Worm (Caenorhabditis elegans): ENCODE measurements around the gene srbc-24.
A peak's percentile ranks its signal among the peaks of the same experiment; 100 is the strongest.

Gene srbc-24

ce11 chrV:2185486-2185885 lies 33.9 kb downstream of the srbc-24 start:
- TF ChIP-seq zfh-2 (GFP tag; conservative IDR thresholded peaks at IDR 0.05): 0 out of 2 replicates have a peak, but pooled peaks have one; percentile 44
- TF ChIP-seq F57A8.1 (GFP tag; optimal IDR thresholded peaks at IDR 0.05): no peak
- TF ChIP-seq F37B4.10 (GFP tag; IDR thresholded peaks at IDR 0.05): 0 out of 2 replicates have a peak, but pooled peaks have one; percentile 47

DNA sequence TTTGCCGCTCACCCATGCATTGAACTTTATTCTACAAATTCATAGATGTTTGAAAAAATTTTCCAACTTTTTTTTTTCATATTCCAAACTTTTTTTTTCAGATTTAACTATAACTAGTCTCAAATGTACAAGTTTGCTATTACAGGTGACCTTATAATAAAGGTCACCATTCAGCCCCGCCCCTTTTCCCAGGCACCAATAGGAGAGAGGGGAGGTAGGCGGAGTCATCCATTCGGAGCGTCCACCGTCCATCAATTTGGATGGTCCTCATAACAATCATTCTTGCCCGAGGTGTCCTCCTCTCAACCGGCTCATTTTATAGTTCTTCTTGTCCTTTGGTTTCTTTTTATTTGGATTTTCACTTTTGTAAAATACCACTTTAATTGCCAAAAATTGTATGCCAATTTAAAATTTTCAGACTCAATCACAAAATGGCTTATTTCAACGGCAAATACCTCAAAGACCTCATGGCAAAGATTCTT lies 36.3 kb downstream of the srbc-24 start, which contains the start of gene Y5H2B.3:
Y5H2B.3 (plus strand) TSS at position 432 of the 482 bp plus-strand sequence.
- TF ChIP-seq unc-130 (GFP tag; optimal IDR thresholded peaks at IDR 0.05) (no peak), mcd-1 (GFP tag; IDR thresholded peaks at IDR 0.05) (no peak), efl-1 (GFP tag; optimal IDR thresholded peaks at IDR 0.05) (no peak), Y79H2A.3 (GFP tag; conservative IDR thresholded peaks at IDR 0.05) (no peak), aptf-3 (GFP tag; IDR thresholded peaks at IDR 0.05) (no peak), nhr-90 (tag; optimal IDR thresholded peaks at IDR 0.05) (no peak), F23B12.7 (tag; optimal IDR thresholded peaks at IDR 0.05; ENCODE audit: insufficient read depth) (no peak), nfya-1 (tag; optimal IDR thresholded peaks at IDR 0.05; ENCODE audit: borderline replicate concordance, insufficient read depth) (no peak), T26A5.8 (tag; optimal IDR thresholded peaks at IDR 0.05) (no peak), ceh-100 (GFP tag; IDR thresholded peaks at IDR 0.05) (no peak), F37B4.10 (GFP tag; IDR thresholded peaks at IDR 0.05) (no peak), madf-6 (GFP tag; IDR thresholded peaks at IDR 0.05) (no peak), B0019.2 (GFP tag; conservative IDR thresholded peaks at IDR 0.05) (no peak), nhr-80 (tag; optimal IDR thresholded peaks at IDR 0.05) (no peak), D2030.7 (GFP tag; IDR thresholded peaks at IDR 0.05) (no peak), somi-1 (GFP tag; optimal IDR thresholded peaks at IDR 0.05) (no peak), lin-54 (GFP tag; optimal IDR thresholded peaks at IDR 0.05) (no peak), nfyb-1 (GFP tag; IDR thresholded peaks at IDR 0.05) (no peak), mxl-1 (tag; optimal IDR thresholded peaks at IDR 0.05) (no peak), ZK185.1 (tag; optimal IDR thresholded peaks at IDR 0.05; ENCODE audit: poor library complexity, severe bottlenecking) (no peak)

ce11 chrV:2190383-2190782 lies 38.8 kb downstream of the srbc-24 start:
- TF ChIP-seq ztf-28 (GFP tag; IDR thresholded peaks at IDR 0.05) (0 out of 2 replicates have a peak, but pooled peaks have one; percentile 40), nhr-27 (tag; optimal IDR thresholded peaks at IDR 0.05) (no peak), lir-1 (GFP tag; conservative IDR thresholded peaks at IDR 0.05) (no peak), snpc-4 (GFP tag; optimal IDR thresholded peaks at IDR 0.05) (no peak), snpc-4 (tag; optimal IDR thresholded peaks at IDR 0.05) (peak in 1 of 4 experiments; percentile 29), zfh-2 (GFP tag; conservative IDR thresholded peaks at IDR 0.05) (peak; percentile 94), mel-28 (tag; optimal IDR thresholded peaks at IDR 0.05; ENCODE audit: borderline replicate concordance) (no peak), sptf-2 (GFP tag; optimal IDR thresholded peaks at IDR 0.05) (no peak), ceh-27 (GFP tag; optimal IDR thresholded peaks at IDR 0.05) (no peak), F22D6.2 (tag; optimal IDR thresholded peaks at IDR 0.05) (no peak), die-1 (tag; optimal IDR thresholded peaks at IDR 0.05) (no peak), egrh-3 (GFP tag; IDR thresholded peaks at IDR 0.05) (peak; percentile 55; the same call in 1 of the 2 replicates), Y79H2A.3 (GFP tag; conservative IDR thresholded peaks at IDR 0.05) (no peak), snpc-3.4 (tag; optimal IDR thresholded peaks at IDR 0.05) (no peak), T26A5.8 (tag; optimal IDR thresholded peaks at IDR 0.05) (no peak), lsy-27 (tag; optimal IDR thresholded peaks at IDR 0.05; ENCODE audit: borderline replicate concordance, insufficient read depth) (no peak), nhr-120 (GFP tag; IDR thresholded peaks at IDR 0.05) (no peak), lag-1 (GFP tag; IDR thresholded peaks at IDR 0.05) (no peak), unc-62 (GFP tag; optimal IDR thresholded peaks at IDR 0.05) (no peak), F49E8.2 (tag; optimal IDR thresholded peaks at IDR 0.05; ENCODE audit: insufficient read depth) (no peak), snpc-1.1 (tag; optimal IDR thresholded peaks at IDR 0.05; ENCODE audit: insufficient read depth) (no peak), hsf-1 (GFP tag; IDR thresholded peaks at IDR 0.05) (no peak)
